Fruit fly (Drosophila melanogaster) S2 (cell line): Measurements from ENCODE around the gene CG43897.

Source experiments
- CG8478 ChIP-seq: fragments of >200 bp; optimal IDR thresholded peaks from 2 replicates; lab custom pipeline; 2018
- CTCF ChIP-seq, 2 experiments: fragments of >200 bp; optimal IDR thresholded peaks; 2 replicates each; lab custom pipeline; 2018

Gene CG43897

DNA sequence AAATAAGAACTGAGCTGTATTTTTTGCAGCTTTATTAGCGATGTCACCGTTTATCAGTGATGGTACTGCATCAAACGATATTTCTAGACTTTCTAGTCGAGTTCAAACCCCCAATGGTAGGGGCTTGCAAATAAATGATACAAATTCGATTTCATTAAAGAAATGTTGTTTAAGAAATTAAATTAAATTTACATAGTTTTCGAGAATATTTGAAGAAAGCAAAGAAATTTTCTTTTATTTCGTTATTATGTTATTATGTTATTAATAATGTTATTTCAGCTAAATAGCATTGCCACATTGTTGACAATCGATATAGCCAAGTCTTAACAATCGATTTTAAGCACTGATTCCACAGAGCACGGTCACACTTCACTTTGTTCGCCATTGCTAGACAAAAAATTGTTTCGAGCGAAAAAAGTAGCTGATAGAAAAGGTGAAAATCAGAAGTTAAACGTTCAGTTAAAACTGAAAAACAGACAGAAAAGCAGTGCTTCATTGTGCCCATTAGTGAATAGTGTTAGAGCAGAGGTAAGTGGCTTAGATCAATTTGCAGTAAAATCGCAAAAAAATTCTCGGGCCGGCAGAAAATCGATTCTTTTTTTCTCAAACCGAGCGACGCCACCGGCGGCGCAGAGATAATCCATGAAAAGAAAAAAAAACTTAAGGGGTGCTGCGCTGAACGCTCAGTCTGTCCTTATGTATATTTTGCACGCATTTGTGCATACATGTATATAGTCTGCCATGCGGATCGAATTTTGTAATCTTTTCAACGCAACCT, 50.8 kb downstream of the CG43897 start, which contains the start of the genes iPLA2-VIA and Ciz1:
Gene iPLA2-VIA, minus strand, starts transcription at position 75 of the 778 bp plus-strand sequence.
Gene Ciz1, plus strand, starts transcription at position 365 of the 778 bp plus-strand sequence.
- TF ChIP-seq CG8478 (lab: Kevin White, UChicago) (no peak), CTCF (optimal IDR thresholded peaks at IDR 0.05; lab: Kevin White, UChicago) (no peak)

DNA sequence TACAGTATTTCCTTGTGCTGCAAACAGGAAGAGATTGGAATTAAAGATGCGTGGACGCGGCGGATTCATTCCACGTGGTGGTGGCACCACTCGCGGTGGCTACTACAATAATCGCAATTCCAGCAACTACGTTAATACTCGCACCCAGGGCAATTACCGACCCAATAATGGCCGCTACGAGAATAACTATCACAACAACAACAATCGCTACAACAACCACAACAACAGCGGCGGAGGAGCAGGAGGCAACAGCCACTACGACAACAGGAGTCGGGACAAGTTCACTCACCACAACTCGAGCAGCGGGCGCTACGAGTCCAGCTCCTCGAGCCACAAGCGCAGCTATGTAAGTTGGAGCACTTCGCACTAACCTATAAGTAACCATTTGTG, 51.4 kb downstream of the CG43897 start:
- TF ChIP-seq CG8478 (lab: Kevin White, UChicago) (no peak), CTCF (optimal IDR thresholded peaks at IDR 0.05; lab: Kevin White, UChicago) (no peak)

DNA sequence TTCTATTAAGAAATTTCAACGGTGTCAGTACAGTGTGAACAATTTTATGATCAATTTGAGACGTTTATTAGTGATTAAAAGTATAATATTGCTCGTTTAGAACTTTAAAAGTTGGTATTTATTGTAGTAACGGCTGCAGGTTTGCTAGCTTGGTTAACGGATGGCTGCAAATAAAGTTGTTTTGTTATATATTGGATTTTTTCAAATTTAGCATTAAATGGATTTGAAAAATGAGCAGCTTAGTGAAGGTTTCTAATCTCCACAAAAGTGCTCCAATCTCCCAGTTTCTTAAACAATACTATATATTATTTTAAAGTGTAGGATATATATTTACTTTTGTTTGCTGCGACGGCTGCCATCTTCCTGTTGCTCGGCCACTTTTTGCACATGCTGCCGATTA, 58.4 kb downstream of the CG43897 start:
- TF ChIP-seq CG8478 (lab: Kevin White, UChicago) (no peak), CTCF (optimal IDR thresholded peaks at IDR 0.05; lab: Kevin White, UChicago) (no peak)

DNA sequence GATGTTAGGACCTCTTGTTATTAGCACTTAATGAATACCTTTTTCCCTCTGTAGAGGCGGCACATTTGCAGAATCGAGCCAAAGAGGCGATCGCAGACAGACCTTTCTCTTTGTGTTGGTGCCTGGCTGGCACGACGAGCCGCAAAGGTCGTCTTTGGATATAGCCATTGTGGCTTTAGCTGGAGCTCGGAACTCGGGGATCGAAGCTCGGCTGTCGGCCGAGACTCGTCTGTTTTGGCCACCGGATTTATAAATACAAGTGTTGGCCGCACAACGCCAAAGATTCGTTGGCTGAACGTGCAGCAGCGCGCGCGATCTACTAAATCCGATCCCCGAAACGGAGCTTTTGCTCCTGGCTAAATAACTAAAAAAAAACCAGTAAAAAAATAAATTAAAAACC, 65.0 kb downstream of the CG43897 start, which contains the start of gene CG34382:
Gene CG34382, plus strand, starts transcription at position 301 of the 400 bp plus-strand sequence.
- TF ChIP-seq CTCF (optimal IDR thresholded peaks at IDR 0.05; lab: Kevin White, UChicago), result no peak
- no peak for TF ChIP-seq CG8478 (lab: Kevin White, UChicago)
